Worm (Caenorhabditis elegans): ENCODE measurements around the gene nas-11.

nas-11 gene

ce11 chrX:6713277-6713676, at the start of gene nas-11:
Gene nas-11 (plus strand): TSS chrX:6713577.
- TF ChIP-seq flt-1 (GFP tag; IDR thresholded peaks at IDR 0.05) (no peak), ref-1 (GFP tag; conservative IDR thresholded peaks at IDR 0.05) (no peak), T22C8.4 (GFP tag; IDR thresholded peaks at IDR 0.05) (no peak)

ce11 chrX:6663780-6664437, 49.5 kb upstream of the nas-11 start:
- TF ChIP-seq tab-1 (GFP tag; IDR thresholded peaks at IDR 0.05) = no peak
- no peak for TF ChIP-seq ref-1 (GFP tag; conservative IDR thresholded peaks at IDR 0.05)
- no peak for TF ChIP-seq ztf-29 (GFP tag; IDR thresholded peaks at IDR 0.05)
- TF ChIP-seq T22C8.4 (GFP tag; IDR thresholded peaks at IDR 0.05) = no peak
- no peak for TF ChIP-seq klf-2 (GFP tag; conservative IDR thresholded peaks at IDR 0.05)
- no peak for TF ChIP-seq flt-1 (GFP tag; IDR thresholded peaks at IDR 0.05)
- no peak for TF ChIP-seq cog-1 (tag; optimal IDR thresholded peaks at IDR 0.05)
- TF ChIP-seq med-1 (GFP tag; optimal IDR thresholded peaks at IDR 0.05; ENCODE audit: insufficient read depth) = no peak
- TF ChIP-seq ztf-23 (GFP tag; IDR thresholded peaks at IDR 0.05) = no peak

ce11 chrX:6665129-6665858, 48.1 kb upstream of the nas-11 start:
- TF ChIP-seq tab-1 (GFP tag; IDR thresholded peaks at IDR 0.05) = no peak
- no peak for TF ChIP-seq T22C8.4 (GFP tag; IDR thresholded peaks at IDR 0.05)
- TF ChIP-seq ztf-23 (GFP tag; IDR thresholded peaks at IDR 0.05) = no peak
- no peak for TF ChIP-seq flt-1 (GFP tag; IDR thresholded peaks at IDR 0.05)
- TF ChIP-seq med-1 (GFP tag; optimal IDR thresholded peaks at IDR 0.05; ENCODE audit: insufficient read depth) = no peak
- no peak for TF ChIP-seq klf-2 (GFP tag; conservative IDR thresholded peaks at IDR 0.05)
- no peak for TF ChIP-seq ztf-29 (GFP tag; IDR thresholded peaks at IDR 0.05)
- TF ChIP-seq cog-1 (tag; optimal IDR thresholded peaks at IDR 0.05) = no peak
- TF ChIP-seq ref-1 (GFP tag; conservative IDR thresholded peaks at IDR 0.05) = no peak

- TF ChIP-seq cog-1 (tag; optimal IDR thresholded peaks at IDR 0.05) (no peak), T22C8.4 (GFP tag; IDR thresholded peaks at IDR 0.05) (no peak), klf-2 (GFP tag; conservative IDR thresholded peaks at IDR 0.05) (no peak), flt-1 (GFP tag; IDR thresholded peaks at IDR 0.05) (no peak), tab-1 (GFP tag; IDR thresholded peaks at IDR 0.05) (no peak), ztf-29 (GFP tag; IDR thresholded peaks at IDR 0.05) (no peak), ref-1 (GFP tag; conservative IDR thresholded peaks at IDR 0.05) (no peak), med-1 (GFP tag; optimal IDR thresholded peaks at IDR 0.05; ENCODE audit: insufficient read depth) (no peak), ztf-23 (GFP tag; IDR thresholded peaks at IDR 0.05) (no peak)
Observed at ce11 chrX:6667468-6667867, 45.9 kb upstream of the nas-11 start.

- no peak for TF ChIP-seq flt-1 (GFP tag; IDR thresholded peaks at IDR 0.05)
Observed at ce11 chrX:6668911-6669310, 44.5 kb upstream of the nas-11 start, which contains the start of gene nhr-137. Gene nhr-137 (minus strand): TSS chrX:6669011.

ce11 chrX:6669366-6669765, 44.0 kb upstream of the nas-11 start:
- TF ChIP-seq cog-1 (tag; optimal IDR thresholded peaks at IDR 0.05) (no peak), ztf-29 (GFP tag; IDR thresholded peaks at IDR 0.05) (no peak), med-1 (GFP tag; optimal IDR thresholded peaks at IDR 0.05; ENCODE audit: insufficient read depth) (no peak), T22C8.4 (GFP tag; IDR thresholded peaks at IDR 0.05) (no peak), flt-1 (GFP tag; IDR thresholded peaks at IDR 0.05) (no peak), klf-2 (GFP tag; conservative IDR thresholded peaks at IDR 0.05) (no peak), ztf-23 (GFP tag; IDR thresholded peaks at IDR 0.05) (no peak), ref-1 (GFP tag; conservative IDR thresholded peaks at IDR 0.05) (no peak), tab-1 (GFP tag; IDR thresholded peaks at IDR 0.05) (no peak)

- TF ChIP-seq flt-1 (GFP tag; IDR thresholded peaks at IDR 0.05) (no peak), ztf-29 (GFP tag; IDR thresholded peaks at IDR 0.05) (no peak), ref-1 (GFP tag; conservative IDR thresholded peaks at IDR 0.05) (no peak), med-1 (GFP tag; optimal IDR thresholded peaks at IDR 0.05; ENCODE audit: insufficient read depth) (no peak), T22C8.4 (GFP tag; IDR thresholded peaks at IDR 0.05) (no peak), cog-1 (tag; optimal IDR thresholded peaks at IDR 0.05) (no peak), ztf-23 (GFP tag; IDR thresholded peaks at IDR 0.05) (no peak), tab-1 (GFP tag; IDR thresholded peaks at IDR 0.05) (no peak)
Observed at ce11 chrX:6671717-6672116, 41.7 kb upstream of the nas-11 start.

- TF ChIP-seq flt-1 (GFP tag; IDR thresholded peaks at IDR 0.05) (no peak), klf-2 (GFP tag; conservative IDR thresholded peaks at IDR 0.05) (no peak), cog-1 (tag; optimal IDR thresholded peaks at IDR 0.05) (no peak), T22C8.4 (GFP tag; IDR thresholded peaks at IDR 0.05) (no peak), ztf-23 (GFP tag; IDR thresholded peaks at IDR 0.05) (no peak), tab-1 (GFP tag; IDR thresholded peaks at IDR 0.05) (no peak), ref-1 (GFP tag; conservative IDR thresholded peaks at IDR 0.05) (no peak), ztf-29 (GFP tag; IDR thresholded peaks at IDR 0.05) (no peak), med-1 (GFP tag; optimal IDR thresholded peaks at IDR 0.05; ENCODE audit: insufficient read depth) (no peak)
Observed at ce11 chrX:6672519-6672918, 40.9 kb upstream of the nas-11 start, which contains the start of gene col-172. Gene col-172 (plus strand): TSS chrX:6672819.

- TF ChIP-seq tab-1 (GFP tag; IDR thresholded peaks at IDR 0.05) = no peak
Observed at ce11 chrX:6674333-6674919, 39.0 kb upstream of the nas-11 start, which contains the start of gene F38B6.4. Gene F38B6.4 (plus strand): TSS chrX:6674869.

- TF ChIP-seq flt-1 (GFP tag; IDR thresholded peaks at IDR 0.05) (no peak), cog-1 (tag; optimal IDR thresholded peaks at IDR 0.05) (no peak), tab-1 (GFP tag; IDR thresholded peaks at IDR 0.05) (no peak), ref-1 (GFP tag; conservative IDR thresholded peaks at IDR 0.05) (no peak), ztf-29 (GFP tag; IDR thresholded peaks at IDR 0.05) (no peak), ztf-23 (GFP tag; IDR thresholded peaks at IDR 0.05) (no peak), klf-2 (GFP tag; conservative IDR thresholded peaks at IDR 0.05) (no peak), med-1 (GFP tag; optimal IDR thresholded peaks at IDR 0.05; ENCODE audit: insufficient read depth) (no peak), T22C8.4 (GFP tag; IDR thresholded peaks at IDR 0.05) (no peak)
Observed at ce11 chrX:6682683-6683082, 30.7 kb upstream of the nas-11 start, which contains the start of gene F38B6.8. Gene F38B6.8 (minus strand): TSS chrX:6682783.

All from whole organism, midembryonic.